Fruit fly (Drosophila melanogaster): ENCODE results near the gene CG11630.

CG11630 gene

dm6 chr2L:21758067-21758398 lies 25.8 kb downstream of the CG11630 start:
- TF ChIP-seq CG12605 (GFP tag; IDR thresholded peaks at IDR 0.05) (no peak), CG10348 (GFP tag; IDR thresholded peaks at IDR 0.05) (no peak), rn (GFP tag; IDR thresholded peaks at IDR 0.05) (no peak), CG13204 (GFP tag; optimal IDR thresholded peaks at IDR 0.05) (no peak), Ets98B (GFP tag; IDR thresholded peaks at IDR 0.05) (no peak)

dm6 chr2L:21757264-21758066 lies 26.4 kb downstream of the CG11630 start, which contains the start of the genes step and CG1416:
Gene step, minus strand, starts transcription at chr2L:21757466.
Gene CG1416, plus strand, starts transcription at chr2L:21758010.
- TF ChIP-seq Ets98B (GFP tag; IDR thresholded peaks at IDR 0.05) (no peak), Pif1A (GFP tag; optimal IDR thresholded peaks at IDR 0.05) (peak; percentile 48), fd96Ca (GFP tag; IDR thresholded peaks at IDR 0.05) (no peak), CG34367 (tag; optimal IDR thresholded peaks at IDR 0.05) (no peak), CG17806 (tag; optimal IDR thresholded peaks at IDR 0.05) (peak; percentile 37), CG32121 (GFP tag; IDR thresholded peaks at IDR 0.05) (peak; percentile 31; the same call in 1 of the 2 replicates), D1 (tag; optimal IDR thresholded peaks at IDR 0.05) (no peak), EcR (GFP tag; optimal IDR thresholded peaks at IDR 0.05) (no peak), CG4496 (GFP tag; IDR thresholded peaks at IDR 0.05) (no peak; the same call in 2 of the 3 replicates), CG9948 (tag; optimal IDR thresholded peaks at IDR 0.05) (peak; percentile 39), CG8159 (tag; optimal IDR thresholded peaks at IDR 0.05) (peak; percentile 24), CG8301 (tag; optimal IDR thresholded peaks at IDR 0.05) (peak; percentile 31), CG14655 (GFP tag; optimal IDR thresholded peaks at IDR 0.05) (peak; percentile 66), CG15710 (tag; optimal IDR thresholded peaks at IDR 0.05) (peak; percentile 41), Snoo (tag; optimal IDR thresholded peaks at IDR 0.05) (no peak), Pif1B (GFP tag; optimal IDR thresholded peaks at IDR 0.05) (no peak), CG10348 (GFP tag; IDR thresholded peaks at IDR 0.05) (no peak), rn (GFP tag; IDR thresholded peaks at IDR 0.05) (no peak), CG12605 (GFP tag; IDR thresholded peaks at IDR 0.05) (no peak), CG13204 (GFP tag; optimal IDR thresholded peaks at IDR 0.05) (no peak), gl (tag; optimal IDR thresholded peaks at IDR 0.05) (no peak)

- TF ChIP-seq rn (GFP tag; IDR thresholded peaks at IDR 0.05): no peak
- TF ChIP-seq fd96Ca (GFP tag; IDR thresholded peaks at IDR 0.05): no peak
- TF ChIP-seq D1 (tag; optimal IDR thresholded peaks at IDR 0.05): no peak
- no peak for TF ChIP-seq CG8301 (tag; optimal IDR thresholded peaks at IDR 0.05)
- TF ChIP-seq gl (tag; optimal IDR thresholded peaks at IDR 0.05): no peak
- no peak for TF ChIP-seq CG34367 (tag; optimal IDR thresholded peaks at IDR 0.05)
- no peak for TF ChIP-seq Pif1A (GFP tag; optimal IDR thresholded peaks at IDR 0.05)
- no peak for TF ChIP-seq CG15710 (tag; optimal IDR thresholded peaks at IDR 0.05)
- no peak for TF ChIP-seq CG13204 (GFP tag; optimal IDR thresholded peaks at IDR 0.05)
- no peak for TF ChIP-seq CG17806 (tag; optimal IDR thresholded peaks at IDR 0.05)
- no peak for TF ChIP-seq CG9948 (tag; optimal IDR thresholded peaks at IDR 0.05)
- TF ChIP-seq CG10348 (GFP tag; IDR thresholded peaks at IDR 0.05): no peak
- no peak for TF ChIP-seq Pif1B (GFP tag; optimal IDR thresholded peaks at IDR 0.05)
- TF ChIP-seq EcR (GFP tag; optimal IDR thresholded peaks at IDR 0.05): no peak
- no peak for TF ChIP-seq Ets98B (GFP tag; IDR thresholded peaks at IDR 0.05)
- TF ChIP-seq CG4496 (GFP tag; IDR thresholded peaks at IDR 0.05): no peak
These were observed 27.2 kb downstream of the CG11630 start for dm6 chr2L:21756696-21757095.

- TF ChIP-seq Pif1A (GFP tag; optimal IDR thresholded peaks at IDR 0.05): no peak
- TF ChIP-seq Pif1B (GFP tag; optimal IDR thresholded peaks at IDR 0.05): no peak
- TF ChIP-seq CG10348 (GFP tag; IDR thresholded peaks at IDR 0.05): no peak
- TF ChIP-seq CG8159 (tag; optimal IDR thresholded peaks at IDR 0.05): no peak
- no peak for TF ChIP-seq rn (GFP tag; IDR thresholded peaks at IDR 0.05)
- TF ChIP-seq CG9948 (tag; optimal IDR thresholded peaks at IDR 0.05): no peak
- no peak for TF ChIP-seq Snoo (tag; optimal IDR thresholded peaks at IDR 0.05)
These were observed 28.6 kb downstream of the CG11630 start for dm6 chr2L:21755310-21755709.

dm6 chr2L:21754011-21754410 lies 29.9 kb downstream of the CG11630 start:
- TF ChIP-seq CG34367 (tag; optimal IDR thresholded peaks at IDR 0.05) (no peak), Ets98B (GFP tag; IDR thresholded peaks at IDR 0.05) (no peak), D1 (tag; optimal IDR thresholded peaks at IDR 0.05) (peak; percentile 68), Snoo (tag; optimal IDR thresholded peaks at IDR 0.05) (no peak), CG4496 (GFP tag; IDR thresholded peaks at IDR 0.05) (0 out of 3 replicates have a peak, but pooled peaks have one; percentile 30), CG14655 (GFP tag; optimal IDR thresholded peaks at IDR 0.05) (peak; percentile 31), CG8159 (tag; optimal IDR thresholded peaks at IDR 0.05) (peak; percentile 3), CG9948 (tag; optimal IDR thresholded peaks at IDR 0.05) (peak; percentile 25), CG10348 (GFP tag; IDR thresholded peaks at IDR 0.05) (no peak), EcR (GFP tag; optimal IDR thresholded peaks at IDR 0.05) (no peak), fd96Ca (GFP tag; IDR thresholded peaks at IDR 0.05) (no peak), rn (GFP tag; IDR thresholded peaks at IDR 0.05) (no peak), Pif1A (GFP tag; optimal IDR thresholded peaks at IDR 0.05) (no peak), CG32121 (GFP tag; IDR thresholded peaks at IDR 0.05) (peak; percentile 27; the same call in 1 of the 2 replicates), CG8301 (tag; optimal IDR thresholded peaks at IDR 0.05) (peak; percentile 30), CG15710 (tag; optimal IDR thresholded peaks at IDR 0.05) (no peak), CG12605 (GFP tag; IDR thresholded peaks at IDR 0.05) (no peak; the same call in 1 of the 2 replicates), CG13204 (GFP tag; optimal IDR thresholded peaks at IDR 0.05) (no peak), gl (tag; optimal IDR thresholded peaks at IDR 0.05) (no peak), Pif1B (GFP tag; optimal IDR thresholded peaks at IDR 0.05) (no peak), CG17806 (tag; optimal IDR thresholded peaks at IDR 0.05) (peak; percentile 17)
